Worm (Caenorhabditis elegans): Measurements from ENCODE around the gene sip-1.

The sip-1 gene

DNA sequence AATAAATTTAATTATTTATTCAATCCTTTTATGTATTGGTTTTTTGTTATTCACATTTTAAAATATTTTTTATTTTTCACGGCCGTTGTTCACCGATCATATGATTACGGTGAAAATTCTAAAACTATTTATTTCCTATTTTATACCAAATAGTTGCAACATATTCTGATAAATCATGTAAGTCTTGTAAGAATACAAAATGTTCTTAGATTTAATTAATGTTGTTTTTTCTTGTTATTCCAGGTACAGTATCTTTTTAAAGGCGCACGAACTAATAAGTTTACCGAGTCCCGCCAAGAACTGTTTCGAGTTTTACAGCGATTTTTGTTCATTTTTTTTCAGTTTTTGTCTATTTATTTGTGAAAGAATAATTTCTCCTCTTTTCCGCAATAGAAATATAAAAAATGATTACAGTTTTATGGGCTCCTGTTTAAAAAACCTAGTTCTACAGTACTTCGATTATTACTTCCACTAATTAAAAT, 37.0 kb downstream of the sip-1 start, which contains the start of gene D2045.5 (continued):
- TF ChIP-seq rec-8 (tag; optimal IDR thresholded peaks at IDR 0.05) (no peak), chd-7 (tag; optimal IDR thresholded peaks at IDR 0.05) (no peak), lsl-1 (GFP tag; optimal IDR thresholded peaks at IDR 0.05) (peak; percentile 86), zim-3 (tag; optimal IDR thresholded peaks at IDR 0.05) (no peak), cebp-1 (GFP tag; IDR thresholded peaks at IDR 0.05) (no peak), cebp-1 (tag; optimal IDR thresholded peaks at IDR 0.05) (no peak), F52B5.7 (tag; optimal IDR thresholded peaks at IDR 0.05) (no peak), nfya-2 (GFP tag; IDR thresholded peaks at IDR 0.05) (no peak), D2030.7 (GFP tag; IDR thresholded peaks at IDR 0.05) (peak; percentile 40; the same call in 1 of the 2 replicates), unc-62 (GFP tag; optimal IDR thresholded peaks at IDR 0.05) (no peak), lin-35 (GFP tag; optimal IDR thresholded peaks at IDR 0.05) (no peak), aptf-2 (GFP tag; conservative IDR thresholded peaks at IDR 0.05) (no peak), ztf-28 (GFP tag; IDR thresholded peaks at IDR 0.05) (no peak), F39B2.1 (GFP tag; IDR thresholded peaks at IDR 0.05) (no peak), F57A8.1 (GFP tag; optimal IDR thresholded peaks at IDR 0.05) (no peak), mel-28 (tag; optimal IDR thresholded peaks at IDR 0.05; ENCODE audit: borderline replicate concordance) (no peak)

DNA sequence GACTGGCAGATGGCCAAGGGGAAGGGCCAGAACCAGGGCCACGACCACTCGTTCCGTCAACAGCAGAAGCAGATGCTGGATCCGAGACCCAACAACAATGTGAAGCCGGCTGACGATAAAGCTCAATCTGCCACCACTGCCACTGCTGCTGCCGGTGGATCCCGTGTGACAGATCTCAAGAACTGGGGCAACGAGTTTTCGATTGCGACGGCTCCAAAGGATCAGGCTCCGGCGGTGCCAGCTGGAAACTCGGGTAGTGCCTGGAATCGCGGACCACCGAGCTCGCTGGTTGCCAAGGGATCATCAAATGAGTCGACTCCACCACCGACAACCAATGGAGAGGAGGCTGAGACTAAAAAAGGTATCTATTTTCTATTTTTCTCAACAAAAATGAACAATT, 42.1 kb downstream of the sip-1 start:
- no peak for TF ChIP-seq snpc-1.3 (tag; optimal IDR thresholded peaks at IDR 0.05; ENCODE audit: insufficient read depth)
- TF ChIP-seq C06A6.2 (GFP tag; conservative IDR thresholded peaks at IDR 0.05): no peak
- no peak for TF ChIP-seq let-607 (tag; optimal IDR thresholded peaks at IDR 0.05)
- no peak for TF ChIP-seq F33H1.4 (GFP tag; IDR thresholded peaks at IDR 0.05)
- peak; percentile 22 for TF ChIP-seq chd-7 (tag; optimal IDR thresholded peaks at IDR 0.05)
- TF ChIP-seq nfyb-1 (GFP tag; IDR thresholded peaks at IDR 0.05): no peak
- 0 out of 2 replicates have a peak, but pooled peaks have one; percentile 15 for TF ChIP-seq dox-1 (GFP tag; IDR thresholded peaks at IDR 0.05)
- TF ChIP-seq D2030.7 (GFP tag; IDR thresholded peaks at IDR 0.05): no peak
- 0 out of 2 replicates have a peak, but pooled peaks have one; percentile 31 for TF ChIP-seq hsf-1 (GFP tag; IDR thresholded peaks at IDR 0.05)
- TF ChIP-seq bed-1 (GFP tag; IDR thresholded peaks at IDR 0.05): no peak
- TF ChIP-seq mxl-1 (tag; optimal IDR thresholded peaks at IDR 0.05): no peak
- TF ChIP-seq egl-44 (GFP tag; IDR thresholded peaks at IDR 0.05): no peak
- TF ChIP-seq B0019.2 (GFP tag; conservative IDR thresholded peaks at IDR 0.05): no peak; the same call in 1 of the 2 replicates
- TF ChIP-seq Y67H2A.10 (GFP tag; conservative IDR thresholded peaks at IDR 0.05): no peak
- peak; percentile 92 for TF ChIP-seq zfh-2 (GFP tag; conservative IDR thresholded peaks at IDR 0.05)
- no peak for TF ChIP-seq atf-7 (tag; optimal IDR thresholded peaks at IDR 0.05)
- TF ChIP-seq xnd-1 (tag; optimal IDR thresholded peaks at IDR 0.05): no peak
- no peak for TF ChIP-seq ama-1 (optimal IDR thresholded peaks at IDR 0.05)
- no peak for TF ChIP-seq ama-1 (GFP tag; optimal IDR thresholded peaks at IDR 0.05)
- no peak for TF ChIP-seq sea-2 (GFP tag; IDR thresholded peaks at IDR 0.05)
- TF ChIP-seq ztf-22 (GFP tag; optimal IDR thresholded peaks at IDR 0.05): no peak
- no peak for TF ChIP-seq Y79H2A.3 (GFP tag; conservative IDR thresholded peaks at IDR 0.05)
- TF ChIP-seq tbp1 (GFP tag; optimal IDR thresholded peaks at IDR 0.05): no peak
- no peak for TF ChIP-seq madf-6 (GFP tag; IDR thresholded peaks at IDR 0.05)
- TF ChIP-seq athp-1 (tag; optimal IDR thresholded peaks at IDR 0.05): no peak
- no peak for TF ChIP-seq B0261.1 (tag; optimal IDR thresholded peaks at IDR 0.05)
- TF ChIP-seq egrh-3 (GFP tag; IDR thresholded peaks at IDR 0.05): peak; percentile 61; the same call in 1 of the 2 replicates
- no peak for TF ChIP-seq ceh-79 (tag; optimal IDR thresholded peaks at IDR 0.05)
- no peak for TF ChIP-seq lag-1 (GFP tag; IDR thresholded peaks at IDR 0.05)
- no peak for TF ChIP-seq ceh-40 (GFP tag; IDR thresholded peaks at IDR 0.05)
- no peak for TF ChIP-seq nhr-120 (GFP tag; IDR thresholded peaks at IDR 0.05)
- TF ChIP-seq akir-1 (GFP tag; optimal IDR thresholded peaks at IDR 0.05): no peak
